Worm (Caenorhabditis elegans): Measurements from ENCODE around the gene crn-5.

Gene crn-5

DNA sequence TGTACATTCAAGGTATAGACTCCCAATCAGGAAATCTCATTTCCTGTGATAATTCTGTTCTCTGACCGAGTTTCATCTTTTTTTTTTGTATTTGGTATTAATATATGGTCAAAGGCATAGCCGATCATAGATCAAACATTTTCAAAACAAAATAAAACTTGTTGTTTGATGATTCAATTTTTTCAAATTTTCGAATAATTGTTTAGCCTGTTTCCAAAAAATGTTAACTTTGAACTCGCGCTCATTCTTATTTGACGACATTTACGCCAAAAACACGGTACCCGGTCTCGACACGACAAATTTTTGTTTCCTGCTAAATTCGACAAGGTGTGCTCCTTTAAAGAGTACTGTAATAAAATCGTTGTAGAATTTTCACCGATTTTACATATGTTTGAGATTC lies 16.3 kb downstream of the crn-5 start:
- TF ChIP-seq rec-8 (tag; optimal IDR thresholded peaks at IDR 0.05) (no peak), ets-4 (GFP tag; optimal IDR thresholded peaks at IDR 0.05) (no peak), ceh-79 (tag; optimal IDR thresholded peaks at IDR 0.05) (no peak), F52B5.7 (tag; optimal IDR thresholded peaks at IDR 0.05) (no peak), nfyb-1 (GFP tag; IDR thresholded peaks at IDR 0.05) (no peak), cebp-2 (GFP tag; IDR thresholded peaks at IDR 0.05) (no peak), B0336.3 (GFP tag; IDR thresholded peaks at IDR 0.05) (no peak), ztf-22 (GFP tag; optimal IDR thresholded peaks at IDR 0.05) (no peak), C17E4.6 (GFP tag; IDR thresholded peaks at IDR 0.05) (no peak), F55B11.4 (tag; optimal IDR thresholded peaks at IDR 0.05; ENCODE audit: borderline replicate concordance, insufficient read depth) (no peak), T07F8.4 (tag; optimal IDR thresholded peaks at IDR 0.05) (no peak), F10E7.11 (tag; optimal IDR thresholded peaks at IDR 0.05) (no peak), K11D2.4 (GFP tag; IDR thresholded peaks at IDR 0.05) (no peak), hlh-26 (GFP tag; conservative IDR thresholded peaks at IDR 0.05) (no peak), F57C9.4 (tag; optimal IDR thresholded peaks at IDR 0.05) (no peak)

DNA sequence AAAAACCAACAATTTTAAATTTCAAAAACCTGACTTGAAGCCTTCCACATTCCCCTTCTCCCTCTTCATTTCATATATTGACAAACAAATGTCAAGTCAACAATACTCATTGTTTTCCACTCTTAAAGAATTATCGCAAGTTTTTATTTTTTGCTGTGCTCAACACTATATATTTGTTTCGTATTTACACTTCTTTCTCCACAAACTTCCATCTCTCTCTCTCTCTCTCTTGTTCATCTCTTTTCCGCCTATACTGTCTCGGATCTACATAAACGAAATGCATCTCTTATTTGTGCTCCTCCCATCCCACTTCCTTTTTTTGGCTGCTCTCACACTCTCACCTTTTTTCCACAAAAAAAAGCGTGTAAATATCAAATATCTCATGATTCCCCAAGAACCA lies 20.2 kb downstream of the crn-5 start, which contains the start of gene C14A4.12:
C14A4.12 (plus strand) TSS at position 301 of the 400 bp plus-strand sequence.
- TF ChIP-seq F10E7.11 (tag; optimal IDR thresholded peaks at IDR 0.05) (no peak), Y53F4B.3 (GFP tag; IDR thresholded peaks at IDR 0.05) (no peak), tbp1 (GFP tag; optimal IDR thresholded peaks at IDR 0.05) (no peak), snpc-4 (GFP tag; optimal IDR thresholded peaks at IDR 0.05) (no peak), snpc-4 (tag; optimal IDR thresholded peaks at IDR 0.05) (no peak), F39B2.1 (GFP tag; IDR thresholded peaks at IDR 0.05) (no peak), F23B12.7 (tag; optimal IDR thresholded peaks at IDR 0.05; ENCODE audit: insufficient read depth) (no peak), ceh-58 (GFP tag; IDR thresholded peaks at IDR 0.05) (no peak), ccch-3 (GFP tag; optimal IDR thresholded peaks at IDR 0.05) (no peak), bed-2 (GFP tag; IDR thresholded peaks at IDR 0.05) (no peak), attf-5 (GFP tag; optimal IDR thresholded peaks at IDR 0.05) (no peak)

DNA sequence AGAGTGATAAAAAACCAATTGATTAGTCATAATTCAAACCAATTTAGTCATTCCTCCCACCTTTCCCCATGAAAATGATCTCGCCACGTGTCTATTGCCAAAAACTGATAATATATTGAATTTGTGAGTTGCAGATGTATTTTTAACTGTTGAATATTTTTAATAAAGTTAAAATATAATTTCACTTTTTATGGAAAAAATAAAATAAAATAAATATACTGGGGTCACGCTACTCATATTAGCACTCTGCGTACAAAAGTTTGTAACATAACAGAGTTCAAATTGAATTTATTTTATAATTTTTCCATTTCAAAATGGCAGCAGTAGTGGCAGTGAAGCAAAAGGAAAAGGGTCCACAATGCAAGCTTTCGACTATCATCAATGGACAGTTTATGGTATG lies 25.6 kb downstream of the crn-5 start, which contains the start of gene C14A4.13:
C14A4.13 (plus strand) TSS at position 301 of the 400 bp plus-strand sequence.
- no peak for TF ChIP-seq tlf-1 (GFP tag; optimal IDR thresholded peaks at IDR 0.05)
- TF ChIP-seq nfya-2 (GFP tag; IDR thresholded peaks at IDR 0.05): no peak
- no peak for TF ChIP-seq F23B12.7 (tag; optimal IDR thresholded peaks at IDR 0.05; ENCODE audit: insufficient read depth)
- TF ChIP-seq nhr-80 (tag; optimal IDR thresholded peaks at IDR 0.05): no peak
- TF ChIP-seq lin-26 (GFP tag; IDR thresholded peaks at IDR 0.05): no peak
- TF ChIP-seq lag-1 (GFP tag; IDR thresholded peaks at IDR 0.05): no peak
- no peak for TF ChIP-seq lin-40 (tag; optimal IDR thresholded peaks at IDR 0.05)
- TF ChIP-seq tbx-9 (tag; optimal IDR thresholded peaks at IDR 0.05; ENCODE audit: borderline replicate concordance): no peak
- no peak for TF ChIP-seq Y79H2A.3 (GFP tag; conservative IDR thresholded peaks at IDR 0.05)
- no peak for TF ChIP-seq zfh-2 (GFP tag; conservative IDR thresholded peaks at IDR 0.05)
- no peak for TF ChIP-seq bed-1 (GFP tag; IDR thresholded peaks at IDR 0.05)
- no peak for TF ChIP-seq sea-2 (GFP tag; IDR thresholded peaks at IDR 0.05)
- no peak for TF ChIP-seq unc-62 (GFP tag; optimal IDR thresholded peaks at IDR 0.05)
- no peak for TF ChIP-seq F49E8.2 (tag; optimal IDR thresholded peaks at IDR 0.05; ENCODE audit: insufficient read depth)
- TF ChIP-seq efl-1 (GFP tag; optimal IDR thresholded peaks at IDR 0.05): no peak
- TF ChIP-seq D2030.7 (GFP tag; IDR thresholded peaks at IDR 0.05): no peak
- no peak for TF ChIP-seq Y53G8AR.9 (GFP tag; conservative IDR thresholded peaks at IDR 0.05)
